Fruit fly (Drosophila melanogaster): ENCODE measurements around the gene KrT95D.

KrT95D gene

dm6 chr3R:23948466-23949413 lies 82.9 kb downstream of the KrT95D start:
- TF ChIP-seq CG1620 (GFP tag; optimal IDR thresholded peaks at IDR 0.05) (no peak), pad (GFP tag; optimal IDR thresholded peaks at IDR 0.05) (no peak), tj (GFP tag; optimal IDR thresholded peaks at IDR 0.05) (peak; percentile 68), CG5204 (GFP tag; optimal IDR thresholded peaks at IDR 0.05) (no peak), Crg-1 (GFP tag; optimal IDR thresholded peaks at IDR 0.05) (no peak), CG7045 (GFP tag; optimal IDR thresholded peaks at IDR 0.05) (no peak), cnc (optimal IDR thresholded peaks at IDR 0.05) (no peak)

DNA sequence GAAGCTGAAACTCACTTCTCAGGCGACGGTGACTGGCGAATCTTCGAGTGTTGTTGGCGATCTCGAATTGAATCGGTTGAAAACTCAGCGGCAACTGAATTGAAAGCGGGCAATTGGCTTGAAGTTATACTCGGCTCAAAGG lies 83.4 kb downstream of the KrT95D start, which contains the start of gene CG12268:
Gene CG12268 (minus strand): TSS at position 101 of the 142 bp plus-strand sequence.
- TF ChIP-seq kay (GFP tag; ENCODE audit: borderline replicate concordance) (no peak), Crg-1 (GFP tag; optimal IDR thresholded peaks at IDR 0.05) (no peak), CG14711 (tag; optimal IDR thresholded peaks at IDR 0.05) (no peak), tj (GFP tag; optimal IDR thresholded peaks at IDR 0.05) (no peak), CG11617 (GFP tag; optimal IDR thresholded peaks at IDR 0.05) (no peak), CG5204 (GFP tag; optimal IDR thresholded peaks at IDR 0.05) (no peak), CG1620 (GFP tag; optimal IDR thresholded peaks at IDR 0.05) (no peak), Hr96 (GFP tag; optimal IDR thresholded peaks at IDR 0.05) (no peak), bab1 (GFP tag; optimal IDR thresholded peaks at IDR 0.05) (no peak), CG12768 (GFP tag; optimal IDR thresholded peaks at IDR 0.05) (no peak), Clk (GFP tag; optimal IDR thresholded peaks at IDR 0.05) (no peak), cic (GFP tag; optimal IDR thresholded peaks at IDR 0.05) (no peak), pad (GFP tag; optimal IDR thresholded peaks at IDR 0.05) (no peak), ovo (GFP tag; optimal IDR thresholded peaks at IDR 0.05) (no peak)
